Worm (Caenorhabditis elegans) whole organism, early embryonic: ENCODE measurements around the gene F42E8.1.

Experiments
- ama-1 ChIP-seq: fragments of 150-350 bp; optimal IDR thresholded peaks from 2 replicates; lab custom pipeline; 2014
- ceh-36 ChIP-seq: sonication (generic microtip); optimal IDR thresholded peaks from 2 replicates; lab custom pipeline; 2016; ENCODE audit warnings: missing genetic modification characterization, inconsistent platforms, missing compliant biosample characterization
- hmbx-1 ChIP-seq: sonication (generic microtip); optimal IDR thresholded peaks from 2 replicates; lab custom pipeline; 2016; ENCODE audit warnings: mild to moderate bottlenecking, missing genetic modification characterization, missing compliant biosample characterization
- tbx-37 ChIP-seq: fragments of 200-800 bp; sonication (Bioruptor generic); conservative IDR thresholded peaks from 2 replicates; pipeline ENCODE4 v1.3.6; 2022; ENCODE audit warnings: missing genetic modification reagents, missing genetic modification characterization, missing compliant biosample characterization

DNA sequence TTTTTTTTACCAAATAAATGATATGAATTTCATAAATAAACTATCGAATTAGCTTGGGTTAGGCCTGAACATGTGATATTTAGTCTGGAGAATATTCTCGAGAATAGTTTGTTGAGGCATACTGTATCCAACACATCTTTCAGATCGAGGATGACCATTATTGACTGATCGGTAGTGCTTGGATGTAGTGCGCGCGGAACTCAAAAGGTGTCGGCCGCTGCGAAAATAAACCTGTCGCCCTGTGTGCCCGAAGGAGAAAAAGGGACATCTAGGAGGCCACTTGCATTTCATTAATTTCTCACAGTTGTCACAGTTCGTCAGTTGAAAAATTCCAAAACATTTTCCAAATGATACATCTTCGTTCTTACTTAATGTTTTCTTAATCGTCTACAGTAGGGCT, 2.2 kb downstream of the F42E8.1 start:
- no peak for TF ChIP-seq ama-1 (lab: Kevin White, UChicago)
- TF ChIP-seq hmbx-1 (tag; lab: Kevin White, UChicago): no peak
- TF ChIP-seq ceh-36: no peak
- TF ChIP-seq tbx-37 (GFP tag; lab: Robert Waterston, UW): no peak
